Fruit fly (Drosophila melanogaster): ENCODE measurements around the gene ifc.
A peak's percentile ranks its signal among the peaks of the same experiment; 100 is the strongest.

ifc gene

dm6 chr2L:5982334-5982987 is 3.7 kb upstream of the ifc start (continued):
- TF ChIP-seq CG1621 (tag; optimal IDR thresholded peaks at IDR 0.05) (peak; percentile 88), CG3032 (tag; optimal IDR thresholded peaks at IDR 0.05) (no peak), Eip78C (GFP tag) (peak; percentile 86), Ets96B (tag; optimal IDR thresholded peaks at IDR 0.05) (peak; percentile 29), svp (GFP tag) (peak; percentile 92), Smox (GFP tag; optimal IDR thresholded peaks at IDR 0.05) (peak; percentile 22), CG6276 (GFP tag; optimal IDR thresholded peaks at IDR 0.05) (no peak), CG6792 (GFP tag; optimal IDR thresholded peaks at IDR 0.05) (peak; percentile 2), CG16779 (tag; optimal IDR thresholded peaks at IDR 0.05) (peak; percentile 24), fd85E (GFP tag; optimal IDR thresholded peaks at IDR 0.05) (no peak), dac (GFP tag; optimal IDR thresholded peaks at IDR 0.05) (no peak), topi (GFP tag; optimal IDR thresholded peaks at IDR 0.05) (peak; percentile 35), Blimp-1 (GFP tag; optimal IDR thresholded peaks at IDR 0.05) (no peak), salr (GFP tag; optimal IDR thresholded peaks at IDR 0.05) (peak in 1 of 2 experiments; percentile 16), Hr39 (GFP tag; optimal IDR thresholded peaks at IDR 0.05) (peak; percentile 21), Gug (GFP tag; IDR thresholded peaks at IDR 0.05) (no peak), Hr38 (GFP tag; optimal IDR thresholded peaks at IDR 0.05) (no peak), CG31627 (GFP tag; optimal IDR thresholded peaks at IDR 0.05) (no peak), CG10631 (GFP tag; optimal IDR thresholded peaks at IDR 0.05) (no peak), vri (GFP tag; optimal IDR thresholded peaks at IDR 0.05) (peak; percentile 92), CG34406 (GFP tag; optimal IDR thresholded peaks at IDR 0.05) (no peak), Ets21C (GFP tag; optimal IDR thresholded peaks at IDR 0.05) (no peak), spab (GFP tag; optimal IDR thresholded peaks at IDR 0.05) (no peak), pdm3 (GFP tag; optimal IDR thresholded peaks at IDR 0.05) (peak; percentile 25), CG11762 (GFP tag; optimal IDR thresholded peaks at IDR 0.05; ENCODE audit: insufficient read depth) (no peak), net (GFP tag; optimal IDR thresholded peaks at IDR 0.05) (peak; percentile 32)

- TF ChIP-seq Eip93F (GFP tag; optimal IDR thresholded peaks at IDR 0.05), result no peak
- TF ChIP-seq topi (GFP tag; optimal IDR thresholded peaks at IDR 0.05), result no peak
- TF ChIP-seq CG6792 (GFP tag; optimal IDR thresholded peaks at IDR 0.05), result no peak
- no peak for TF ChIP-seq cyc (GFP tag; optimal IDR thresholded peaks at IDR 0.05)
- no peak for TF ChIP-seq CG8319 (GFP tag; optimal IDR thresholded peaks at IDR 0.05)
- no peak for TF ChIP-seq CG11902 (GFP tag; optimal IDR thresholded peaks at IDR 0.05)
- TF ChIP-seq CG9139 (GFP tag; optimal IDR thresholded peaks at IDR 0.05), result no peak
- TF ChIP-seq CG10631 (GFP tag; optimal IDR thresholded peaks at IDR 0.05), result no peak
- no peak for TF ChIP-seq ss (GFP tag; optimal IDR thresholded peaks at IDR 0.05)
- TF ChIP-seq CG4318 (GFP tag; optimal IDR thresholded peaks at IDR 0.05), result no peak
- no peak for TF ChIP-seq fd59A (GFP tag; optimal IDR thresholded peaks at IDR 0.05)
- TF ChIP-seq CG11762 (GFP tag; optimal IDR thresholded peaks at IDR 0.05; ENCODE audit: insufficient read depth), result no peak
- no peak for TF ChIP-seq CG3919 (GFP tag; optimal IDR thresholded peaks at IDR 0.05)
- TF ChIP-seq Sox14 (GFP tag; optimal IDR thresholded peaks at IDR 0.05), result peak; percentile 55
- peak; percentile 20 for TF ChIP-seq Blimp-1 (GFP tag; optimal IDR thresholded peaks at IDR 0.05)
- TF ChIP-seq net (GFP tag; optimal IDR thresholded peaks at IDR 0.05), result no peak
- no peak for TF ChIP-seq CG6276 (GFP tag; optimal IDR thresholded peaks at IDR 0.05)
- TF ChIP-seq Ets21C (GFP tag; optimal IDR thresholded peaks at IDR 0.05), result no peak
- peak; percentile 35 for TF ChIP-seq svp (GFP tag)
- TF ChIP-seq CG8119 (GFP tag; IDR thresholded peaks at IDR 0.05), result no peak
- TF ChIP-seq Ets96B (tag; optimal IDR thresholded peaks at IDR 0.05), result no peak
- TF ChIP-seq Hr4 (GFP tag; optimal IDR thresholded peaks at IDR 0.05), result no peak
- peak; percentile 2 for TF ChIP-seq CG6854 (GFP tag; optimal IDR thresholded peaks at IDR 0.05)
- no peak for TF ChIP-seq fkh (GFP tag; optimal IDR thresholded peaks at IDR 0.05)
- TF ChIP-seq Lpt (GFP tag; optimal IDR thresholded peaks at IDR 0.05), result no peak
- TF ChIP-seq Eip75B (GFP tag; optimal IDR thresholded peaks at IDR 0.05), result peak; percentile 7
- no peak for TF ChIP-seq Hr39 (GFP tag; optimal IDR thresholded peaks at IDR 0.05)
Observed at dm6 chr2L:5983236-5983635, 2.9 kb upstream of the ifc start.
